Worm (Caenorhabditis elegans) whole organism, L3 larva: ENCODE data around the gene clec-2.

Experiments used
- elt-1 ChIP-seq: fragments of 150-350 bp; optimal IDR thresholded peaks from 2 replicates; lab custom pipeline; 2014; ENCODE audit warnings: missing biosample characterization, missing genetic modification characterization
- nhr-23 ChIP-seq: fragments of 150-350 bp; optimal IDR thresholded peaks from 2 replicates; lab custom pipeline; 2014; ENCODE audit warnings: missing biosample characterization, missing genetic modification reagents, missing genetic modification characterization
- nhr-28 ChIP-seq: fragments of 150-350 bp; optimal IDR thresholded peaks from 2 replicates; lab custom pipeline; 2014; ENCODE audit warnings: missing biosample characterization, missing genetic modification characterization
- nhr-43 ChIP-seq: sonication (generic microtip); optimal IDR thresholded peaks from 2 replicates; lab custom pipeline; 2016; ENCODE audit warnings: mild to moderate bottlenecking, missing genetic modification characterization, missing compliant biosample characterization; ENCODE audit not compliant: poor library complexity, severe bottlenecking

- no peak for TF ChIP-seq nhr-23 (tag; lab: Kevin White, UChicago)
- no peak for TF ChIP-seq nhr-28 (tag; lab: Kevin White, UChicago)
- TF ChIP-seq nhr-43, result no peak
- no peak for TF ChIP-seq elt-1
Measured at ce11 chrII:3034914-3035313, 11.7 kb upstream of the clec-2 start.
